Worm (Caenorhabditis elegans): Measurements from ENCODE around the gene R06F6.14.

R06F6.14 gene

DNA sequence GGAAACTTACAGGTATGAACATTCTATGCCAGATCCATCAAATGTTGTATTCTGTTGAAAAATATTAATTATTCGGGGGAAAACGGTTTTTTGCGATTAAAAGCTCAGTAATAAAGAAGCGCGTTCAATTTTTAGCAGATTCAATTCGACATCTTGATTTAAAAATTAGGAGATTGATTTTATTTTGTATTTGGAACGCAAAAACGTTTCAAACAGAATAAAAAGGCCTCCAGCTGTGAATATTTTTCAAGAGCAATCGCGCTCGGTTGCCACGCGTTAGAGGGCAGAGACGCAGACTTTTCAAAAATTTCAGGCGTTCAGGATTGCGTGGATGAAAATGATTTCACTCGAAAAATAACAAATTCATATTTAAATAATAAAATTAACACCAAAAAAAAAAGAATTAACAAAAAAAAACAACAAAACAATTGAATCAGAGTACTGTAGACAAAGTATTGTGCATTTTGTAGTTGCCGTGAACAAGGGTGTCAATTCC lies 10.9 kb downstream of the R06F6.14 start, which contains the start of gene R06F6.8 (continued):
- no peak for TF ChIP-seq pha-4 (GFP tag; IDR thresholded peaks at IDR 0.05)
- TF ChIP-seq pha-4 (tag; optimal IDR thresholded peaks at IDR 0.05): peak; percentile 11
- no peak for TF ChIP-seq aha-1 (tag)
- TF ChIP-seq lin-38 (GFP tag; IDR thresholded peaks at IDR 0.05): peak; percentile 82
- no peak for TF ChIP-seq R02D3.7 (tag; optimal IDR thresholded peaks at IDR 0.05)
- TF ChIP-seq T20F7.1 (GFP tag; optimal IDR thresholded peaks at IDR 0.05): no peak
- TF ChIP-seq ceh-82 (tag; optimal IDR thresholded peaks at IDR 0.05): no peak
- TF ChIP-seq madf-9 (GFP tag; conservative IDR thresholded peaks at IDR 0.05): no peak
- TF ChIP-seq dve-1 (tag; optimal IDR thresholded peaks at IDR 0.05; ENCODE audit: insufficient read depth): no peak
- peak; percentile 9 for TF ChIP-seq nhr-28 (tag; optimal IDR thresholded peaks at IDR 0.05)
- TF ChIP-seq ZK337.2 (GFP tag; IDR thresholded peaks at IDR 0.05): no peak
- TF ChIP-seq nhr-10 (tag; optimal IDR thresholded peaks at IDR 0.05): no peak
- TF ChIP-seq jun-1 (tag; optimal IDR thresholded peaks at IDR 0.05): no peak
- no peak for TF ChIP-seq unc-62 (GFP tag; optimal IDR thresholded peaks at IDR 0.05 in 1 of 2)
- TF ChIP-seq unc-62 (tag; optimal IDR thresholded peaks at IDR 0.05): no peak
- TF ChIP-seq Y48G9A.11 (GFP tag; IDR thresholded peaks at IDR 0.05): no peak
- TF ChIP-seq daf-19 (GFP tag; conservative IDR thresholded peaks at IDR 0.05): no peak

DNA sequence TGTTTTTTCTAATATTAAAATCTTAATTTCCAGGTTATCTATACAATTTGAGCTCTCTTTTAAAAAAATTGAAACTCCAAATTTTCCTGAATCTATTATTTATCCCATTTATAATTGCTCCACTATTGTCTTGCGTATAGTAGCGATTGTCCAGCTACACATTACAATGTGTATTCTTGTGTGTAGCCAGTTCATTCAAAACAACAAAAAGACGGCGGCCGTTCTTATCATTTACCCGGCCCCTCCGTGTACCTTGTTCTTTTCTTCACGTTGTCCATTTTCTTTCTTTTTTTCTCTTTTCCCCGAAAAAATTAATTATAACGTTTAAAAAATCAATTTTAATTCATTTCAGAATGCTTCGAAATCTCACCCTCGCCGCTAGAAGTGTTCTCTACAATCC lies 11.6 kb downstream of the R06F6.14 start, which contains the start of gene ech-4:
Gene ech-4 (plus strand): TSS at position 353 of the 400 bp plus-strand sequence.
- TF ChIP-seq pqm-1 (tag; optimal IDR thresholded peaks at IDR 0.05) (peak; percentile 9), hif-1 (tag; optimal IDR thresholded peaks at IDR 0.05) (no peak), daf-8 (GFP tag; IDR thresholded peaks at IDR 0.05) (no peak), ZK337.2 (GFP tag; IDR thresholded peaks at IDR 0.05) (no peak), daf-16 (GFP tag; optimal IDR thresholded peaks at IDR 0.05) (no peak), daf-16 (tag; optimal IDR thresholded peaks at IDR 0.05) (peak; percentile 63), F49E8.2 (tag; optimal IDR thresholded peaks at IDR 0.05; ENCODE audit: borderline replicate concordance) (no peak), lin-38 (GFP tag; IDR thresholded peaks at IDR 0.05) (peak; percentile 17; the same call in 1 of the 2 replicates), nhr-41 (GFP tag; IDR thresholded peaks at IDR 0.05) (no peak), nhr-28 (tag; optimal IDR thresholded peaks at IDR 0.05) (peak; percentile 56)

ce11 chrII:10824046-10824445 lies 15.0 kb downstream of the R06F6.14 start, which contains the start of the genes R06F6.12 and mix-1:
TSS of gene R06F6.12 (minus strand) at chrII:10824081.
TSS of gene mix-1 (plus strand) at chrII:10824246.
- TF ChIP-seq Y48G9A.11 (GFP tag; IDR thresholded peaks at IDR 0.05) (no peak), pha-4 (GFP tag; IDR thresholded peaks at IDR 0.05) (0 out of 2 replicates have a peak, but pooled peaks have one; percentile 38), pha-4 (tag; optimal IDR thresholded peaks at IDR 0.05) (peak; percentile 46), pqm-1 (tag; optimal IDR thresholded peaks at IDR 0.05) (no peak), set-16 (GFP tag; IDR thresholded peaks at IDR 0.05) (no peak), mxl-2 (GFP tag; conservative IDR thresholded peaks at IDR 0.05) (no peak), ztf-11 (tag; optimal IDR thresholded peaks at IDR 0.05) (no peak), vab-7 (GFP tag; IDR thresholded peaks at IDR 0.05) (no peak), saeg-2 (GFP tag; IDR thresholded peaks at IDR 0.05) (no peak), mep-1 (tag; optimal IDR thresholded peaks at IDR 0.05) (peak; percentile 52), hif-1 (tag; optimal IDR thresholded peaks at IDR 0.05) (peak in 1 of 2 experiments; percentile 6), snpc-4 (tag; optimal IDR thresholded peaks at IDR 0.05) (no peak), spr-1 (tag; optimal IDR thresholded peaks at IDR 0.05) (no peak), dve-1 (tag; optimal IDR thresholded peaks at IDR 0.05; ENCODE audit: insufficient read depth) (peak; percentile 40), arid-1 (GFP tag; conservative IDR thresholded peaks at IDR 0.05) (0 out of 2 replicates have a peak, but pooled peaks have one; percentile 38), snpc-1.2 (GFP tag; IDR thresholded peaks at IDR 0.05) (no peak), egl-43 (GFP tag; IDR thresholded peaks at IDR 0.05) (no peak), daf-16 (GFP tag; optimal IDR thresholded peaks at IDR 0.05) (no peak), daf-16 (tag; optimal IDR thresholded peaks at IDR 0.05) (peak; percentile 47), mes-2 (tag; optimal IDR thresholded peaks at IDR 0.05; ENCODE audit: poor library complexity, severe bottlenecking) (peak; percentile 79), rbr-2 (tag; optimal IDR thresholded peaks at IDR 0.05) (peak; percentile 41), hlh-11 (tag; optimal IDR thresholded peaks at IDR 0.05) (peak; percentile 22), lin-38 (GFP tag; IDR thresholded peaks at IDR 0.05) (peak; percentile 73), hlh-30 (tag; optimal IDR thresholded peaks at IDR 0.05; ENCODE audit: insufficient read depth) (peak; percentile 75), nhr-11 (tag; optimal IDR thresholded peaks at IDR 0.05) (no peak), nhr-111 (GFP tag; optimal IDR thresholded peaks at IDR 0.05) (no peak), ces-1 (GFP tag; optimal IDR thresholded peaks at IDR 0.05) (no peak), daf-12 (tag; optimal IDR thresholded peaks at IDR 0.05) (no peak), unc-130 (GFP tag; optimal IDR thresholded peaks at IDR 0.05) (peak; percentile 18), nhr-6 (tag; optimal IDR thresholded peaks at IDR 0.05) (peak; percentile 2), aha-1 (tag) (peak; percentile 63), dpl-1 (GFP tag; optimal IDR thresholded peaks at IDR 0.05) (peak; percentile 88), lsy-2 (tag; optimal IDR thresholded peaks at IDR 0.05) (peak; percentile 10 to 83)

All from whole organism, L4 larva.